Worm (Caenorhabditis elegans): ENCODE data around the gene srv-34.
"Not testable (repeated sequence)": the region's sequence is repeated elsewhere in the genome, so short reads cannot be mapped to it uniquely, and the experiment has no call there.

The srv-34 gene

DNA sequence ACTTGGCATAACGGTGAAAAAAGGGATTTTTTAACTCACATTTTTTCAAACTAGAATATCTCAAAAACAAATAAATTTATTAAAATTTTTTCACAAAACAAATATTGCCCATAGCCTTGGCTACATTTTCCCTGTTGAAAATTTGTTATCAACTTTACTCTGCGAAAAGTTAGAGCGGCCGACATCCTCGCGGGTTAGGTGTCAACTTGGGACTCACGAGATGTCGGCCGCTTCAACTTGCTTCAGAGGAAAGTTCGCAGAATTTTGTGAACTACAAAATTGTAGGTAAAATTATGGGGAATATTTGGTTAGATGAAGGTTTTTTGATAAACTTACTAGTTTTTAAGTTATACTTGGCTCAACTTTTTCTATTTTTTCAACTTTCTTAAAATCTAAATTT, 22.8 kb downstream of the srv-34 start:
- TF ChIP-seq W03F9.2 (tag; optimal IDR thresholded peaks at IDR 0.05) (no peak), him-1 (tag; optimal IDR thresholded peaks at IDR 0.05) (no peak), dao-5 (tag; optimal IDR thresholded peaks at IDR 0.05) (no peak)

DNA sequence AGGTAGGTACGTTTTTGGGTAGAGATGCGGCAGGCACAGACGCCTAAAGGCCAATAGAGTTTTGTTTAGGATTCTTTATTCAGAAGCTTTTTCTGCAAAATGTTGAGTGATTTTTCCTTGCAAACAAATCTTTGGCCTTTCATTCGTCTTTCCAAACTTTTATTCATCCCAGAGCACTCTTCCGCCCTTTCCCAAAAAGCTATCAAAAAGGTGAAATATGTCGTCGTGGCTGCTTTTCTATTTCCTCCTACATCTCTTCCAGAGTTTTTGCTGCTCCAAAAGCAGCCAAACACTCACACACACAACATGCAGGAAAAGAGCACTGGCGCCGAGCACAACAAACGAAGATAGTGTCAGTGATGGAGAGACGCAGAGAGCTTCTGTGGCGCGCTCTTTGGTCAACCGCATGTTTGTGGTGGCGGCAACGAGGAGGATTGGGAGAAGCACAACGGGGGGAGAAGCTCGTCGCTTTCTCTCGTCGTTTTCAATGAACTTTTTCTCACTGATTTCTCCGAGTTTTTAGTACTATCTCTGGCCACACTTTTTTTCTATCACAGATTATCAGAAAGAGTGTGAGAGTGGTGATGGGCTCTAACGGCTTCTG, 23.7 kb downstream of the srv-34 start:
- TF ChIP-seq W03F9.2 (tag; optimal IDR thresholded peaks at IDR 0.05) (no peak), dao-5 (tag; optimal IDR thresholded peaks at IDR 0.05) (no peak), him-1 (tag; optimal IDR thresholded peaks at IDR 0.05) (peak; percentile 81)

DNA sequence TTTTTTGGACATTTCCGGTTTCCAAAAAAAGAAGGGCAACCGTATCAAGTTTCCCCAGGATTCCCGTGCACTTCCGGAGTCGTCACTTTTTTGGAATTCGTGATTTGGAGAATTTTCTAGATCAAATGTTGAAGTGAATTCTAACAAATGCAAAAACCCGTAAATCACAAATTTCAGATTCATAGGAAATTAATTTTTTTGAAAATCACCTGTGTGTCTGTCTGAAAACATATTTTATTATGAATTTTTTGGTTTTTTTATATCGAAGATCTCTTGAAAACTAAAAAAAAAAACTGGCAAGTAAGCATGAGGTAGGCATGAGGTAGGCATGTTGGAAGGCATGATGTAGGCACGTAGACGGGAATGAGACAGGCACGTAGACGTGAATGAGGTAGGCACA, 24.5 kb downstream of the srv-34 start:
- TF ChIP-seq dao-5 (tag; optimal IDR thresholded peaks at IDR 0.05) (no peak), him-1 (tag; optimal IDR thresholded peaks at IDR 0.05) (no peak), W03F9.2 (tag; optimal IDR thresholded peaks at IDR 0.05) (no peak)

- TF ChIP-seq W03F9.2 (tag; optimal IDR thresholded peaks at IDR 0.05) (no peak), him-1 (tag; optimal IDR thresholded peaks at IDR 0.05) (no peak), dao-5 (tag; optimal IDR thresholded peaks at IDR 0.05) (no peak)
Measured at ce11 chrV:16346406-16347108, 28.0 kb downstream of the srv-34 start, which contains the start of the genes W08G11.5 and W08G11.1. W08G11.5 (minus strand) TSS chrV:16346506. W08G11.1 (plus strand) TSS chrV:16347058.

DNA sequence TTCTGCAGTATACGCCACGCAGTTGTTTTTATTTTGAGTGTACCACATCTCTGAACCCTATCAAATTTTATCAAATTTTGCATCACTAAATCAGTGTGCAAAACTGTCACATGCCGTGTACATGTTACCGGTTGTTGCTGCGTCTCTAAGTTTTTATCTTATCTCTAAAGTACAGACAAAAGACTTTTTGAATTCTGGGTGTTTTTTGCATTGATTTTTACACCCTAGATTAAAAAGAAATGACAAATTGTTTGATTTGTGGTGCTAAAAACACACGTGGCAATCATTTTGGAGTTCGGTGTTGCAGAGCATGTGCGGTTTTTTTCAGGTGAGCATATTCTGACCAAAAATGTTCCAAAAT, 32.3 kb downstream of the srv-34 start, which contains the start of gene nhr-193:
nhr-193 (plus strand) TSS at position 51 of the 361 bp plus-strand sequence.
- TF ChIP-seq him-1 (tag; optimal IDR thresholded peaks at IDR 0.05) (no peak), W03F9.2 (tag; optimal IDR thresholded peaks at IDR 0.05) (no peak), dao-5 (tag; optimal IDR thresholded peaks at IDR 0.05) (no peak)

DNA sequence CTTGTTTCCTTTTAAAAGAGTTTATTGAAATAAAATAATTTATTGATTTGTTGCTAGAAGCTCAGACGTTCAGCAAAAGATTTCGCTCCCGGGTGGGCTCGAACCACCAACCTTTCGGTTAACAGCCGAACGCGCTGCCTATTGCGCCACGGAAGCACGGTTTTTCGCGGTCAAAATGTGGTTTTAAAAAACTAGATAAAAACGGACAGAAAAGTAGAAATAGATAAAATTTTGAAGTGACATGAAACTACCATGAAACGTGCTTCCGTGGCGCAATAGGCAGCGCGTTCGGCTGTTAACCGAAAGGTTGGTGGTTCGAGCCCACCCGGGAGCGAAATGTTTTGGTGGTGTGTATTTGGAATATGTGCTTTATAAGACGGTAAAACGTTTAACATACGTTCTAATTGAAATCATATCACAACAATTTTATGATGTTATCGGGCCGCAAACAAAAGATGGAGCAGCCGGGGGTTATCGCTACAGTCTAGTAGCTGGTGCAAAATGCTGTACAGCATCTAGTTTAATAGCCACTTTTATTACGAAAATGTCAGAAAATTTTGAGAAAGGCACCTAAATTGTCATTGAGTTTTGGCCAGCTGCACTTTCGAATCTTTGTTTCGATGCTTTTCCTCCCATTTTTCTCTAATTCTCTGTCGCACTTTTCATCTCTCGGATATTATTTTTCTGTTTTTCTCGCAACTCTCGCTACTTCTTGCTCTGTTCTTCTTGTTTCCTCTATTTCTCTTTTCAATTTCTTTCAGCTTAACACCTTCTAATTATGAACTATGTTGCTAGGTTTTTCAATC, 36.1 kb downstream of the srv-34 start, which contains the start of gene slc-9B.2:
slc-9B.2 (plus strand) TSS at position 756 of the 806 bp plus-strand sequence.
- TF ChIP-seq dao-5, him-1, W03F9.2 (tag; optimal IDR thresholded peaks at IDR 0.05): not testable (repeated sequence)

- TF ChIP-seq dao-5 (tag; optimal IDR thresholded peaks at IDR 0.05) (no peak), him-1 (tag; optimal IDR thresholded peaks at IDR 0.05) (no peak), W03F9.2 (tag; optimal IDR thresholded peaks at IDR 0.05) (no peak)
Measured at ce11 chrV:16336326-16336725, 38.2 kb downstream of the srv-34 start, which contains the start of gene srw-87. srw-87 (plus strand) TSS chrV:16336626.

ce11 chrV:16333412-16333811, 41.2 kb downstream of the srv-34 start, which contains the start of gene srh-167:
srh-167 (plus strand) TSS chrV:16333712.
- TF ChIP-seq him-1 (tag; optimal IDR thresholded peaks at IDR 0.05) (no peak), W03F9.2 (tag; optimal IDR thresholded peaks at IDR 0.05) (no peak), dao-5 (tag; optimal IDR thresholded peaks at IDR 0.05) (no peak)

- TF ChIP-seq W03F9.2 (tag; optimal IDR thresholded peaks at IDR 0.05) (no peak), him-1 (tag; optimal IDR thresholded peaks at IDR 0.05) (no peak), dao-5 (tag; optimal IDR thresholded peaks at IDR 0.05) (no peak)
Measured at ce11 chrV:16328849-16329248, 45.7 kb downstream of the srv-34 start, which contains the start of gene F57G8.7. F57G8.7 (plus strand) TSS chrV:16329149.

Data from whole organism, L4/young adult.